Worm (Caenorhabditis elegans): ENCODE data around the gene F14D7.14.

- TF ChIP-seq pha-4 (tag; optimal IDR thresholded peaks at IDR 0.05), result no peak
- no peak for TF ChIP-seq hlh-1 (tag; optimal IDR thresholded peaks at IDR 0.05)
These were observed 10.1 kb upstream of the F14D7.14 start, which contains the start of the genes spig-3 and F14D7.12 for ce11 chrV:14299569-14300064.

Measured in whole organism, mixed stage, embryonic.